Worm (Caenorhabditis elegans) whole organism, L1 larva: ENCODE results near the gene srh-276.

ENCODE experiments used
- C04F5.9 ChIP-seq: sonication (generic microtip); optimal IDR thresholded peaks from 2 replicates; lab custom pipeline; 2016; ENCODE audit warnings: missing genetic modification characterization, missing compliant biosample characterization
- C16A3.4 ChIP-seq: fragments of 150-350 bp; optimal IDR thresholded peaks from 2 replicates; lab custom pipeline; 2014; ENCODE audit warnings: missing biosample characterization, missing genetic modification characterization
- Y116A8C.19 ChIP-seq: sonication (generic microtip); optimal IDR thresholded peaks from 2 replicates; lab custom pipeline; 2016; ENCODE audit warnings: missing compliant biosample characterization, missing genetic modification characterization, borderline replicate concordance
- alr-1 ChIP-seq: fragments of 200-800 bp; sonication (Bioruptor generic); optimal IDR thresholded peaks from 2 replicates; lab custom pipeline; 2018; ENCODE audit warnings: borderline replicate concordance, mild to moderate bottlenecking, missing genetic modification characterization, missing compliant biosample characterization
- aly-2 ChIP-seq: fragments of 150-350 bp; optimal IDR thresholded peaks from 2 replicates; lab custom pipeline; 2014; ENCODE audit warnings: missing biosample characterization, missing genetic modification characterization
- blmp-1 ChIP-seq: fragments of 150-350 bp; optimal IDR thresholded peaks from 2 replicates; lab custom pipeline; 2014; ENCODE audit warnings: missing biosample characterization, missing genetic modification characterization
- ceh-82 ChIP-seq, 3 experiments: fragments of 150-350 bp in 1 of 3; sonication (generic microtip) in 2 of 3; optimal IDR thresholded peaks; 2 replicates each; lab custom pipeline; 2014 to 2017; ENCODE audit warnings: missing biosample characterization in 3 of 3, missing genetic modification characterization in 3 of 3
- ceh-90 ChIP-seq: sonication (generic microtip); optimal IDR thresholded peaks from 2 replicates; lab custom pipeline; 2016; ENCODE audit warnings: missing genetic modification characterization, missing compliant biosample characterization
- ces-1 ChIP-seq: fragments of 150-350 bp; optimal IDR thresholded peaks from 2 replicates; lab custom pipeline; 2014; ENCODE audit warnings: missing biosample characterization, missing genetic modification reagents, missing genetic modification characterization
- dsc-1 ChIP-seq: sonication (generic microtip); optimal IDR thresholded peaks from 2 replicates; lab custom pipeline; 2016; ENCODE audit warnings: mild to moderate bottlenecking, missing genetic modification characterization, missing compliant biosample characterization
- efl-1 ChIP-seq, 4 experiments: fragments of 150-350 bp; optimal IDR thresholded peaks in 3 of 4; peaks in 1 of 4; 1 replicate in 1 of 4; 2 replicates in 3 of 4; lab custom pipeline; 2014; ENCODE audit warnings: missing biosample characterization in 2 of 4, missing genetic modification characterization in 2 of 4, missing genetic modification reagents in 2 of 4
- egl-13 ChIP-seq: sonication (generic microtip); optimal IDR thresholded peaks from 2 replicates; lab custom pipeline; 2016; ENCODE audit warnings: missing genotype, missing genetic modification reagents, missing genetic modification characterization, missing compliant biosample characterization
- egl-27 ChIP-seq, 2 experiments: fragments of 150-350 bp in 1 of 2; sonication (generic microtip); optimal IDR thresholded peaks; 3 replicates each; lab custom pipeline; 2017 to 2018; ENCODE audit warnings: missing biosample characterization in 2 of 2, missing genetic modification characterization in 2 of 2, missing genetic modification reagents in 2 of 2
- ets-5 ChIP-seq: fragments of 200-800 bp; sonication (Bioruptor generic); IDR thresholded peaks from 2 replicates; pipeline ENCODE4 v1.3.6; 2022; ENCODE audit warnings: missing genetic modification characterization, missing compliant biosample characterization
- fkh-10 ChIP-seq: sonication (generic microtip); optimal IDR thresholded peaks from 2 replicates; lab custom pipeline; 2017; ENCODE audit warnings: missing biosample characterization, missing genetic modification reagents, missing genetic modification characterization
- fkh-4 ChIP-seq: sonication (generic microtip); optimal IDR thresholded peaks from 2 replicates; lab custom pipeline; 2016; ENCODE audit warnings: missing compliant biosample characterization, missing genetic modification characterization, borderline replicate concordance
- fkh-8 ChIP-seq: sonication (generic microtip); optimal IDR thresholded peaks from 2 replicates; lab custom pipeline; 2016; ENCODE audit warnings: mild to moderate bottlenecking, missing genetic modification characterization, missing compliant biosample characterization
- grh-1 ChIP-seq: fragments of 200-800 bp; sonication (Bioruptor generic); IDR thresholded peaks from 2 replicates; pipeline ENCODE4 v1.3.6; 2022; ENCODE audit warnings: missing genetic modification reagents, missing genetic modification characterization, missing compliant biosample characterization
- hlh-17 ChIP-seq: fragments of 200-800 bp; sonication (Bioruptor generic); optimal IDR thresholded peaks from 2 replicates; lab custom pipeline; 2018; ENCODE audit warnings: missing genetic modification characterization, mild to moderate bottlenecking, missing compliant biosample characterization, moderate library complexity, borderline replicate concordance
- hlh-4 ChIP-seq: sonication (generic microtip); optimal IDR thresholded peaks from 2 replicates; lab custom pipeline; 2016; ENCODE audit warnings: mild to moderate bottlenecking, missing genetic modification characterization, missing compliant biosample characterization
- hpl-2 ChIP-seq: fragments of 150-350 bp; optimal IDR thresholded peaks from 2 replicates; lab custom pipeline; 2014; ENCODE audit warnings: missing biosample characterization, missing genetic modification reagents, missing genetic modification characterization
- jun-1 ChIP-seq: fragments of 150-350 bp; optimal IDR thresholded peaks from 2 replicates; lab custom pipeline; 2014; ENCODE audit warnings: missing biosample characterization, missing genetic modification reagents, missing genetic modification characterization
- lin-13 ChIP-seq: fragments of 150-350 bp; optimal IDR thresholded peaks from 2 replicates; lab custom pipeline; 2014; ENCODE audit warnings: missing biosample characterization, missing genetic modification reagents, missing genetic modification characterization
- lin-39 ChIP-seq: fragments of 150-350 bp; optimal IDR thresholded peaks from 2 replicates; lab custom pipeline; 2014; ENCODE audit warnings: missing biosample characterization, missing genetic modification reagents, missing genetic modification characterization
- lsy-2 ChIP-seq, 2 experiments: fragments of 150-350 bp; optimal IDR thresholded peaks; 2 replicates each; lab custom pipeline; 2014; ENCODE audit warnings: missing biosample characterization in 2 of 2, missing genetic modification characterization in 2 of 2
- mab-9 ChIP-seq: fragments of 200-800 bp; sonication (Bioruptor generic); IDR thresholded peaks from 2 replicates; pipeline ENCODE4 v1.3.6; 2022; ENCODE audit warnings: missing genetic modification reagents, missing genetic modification characterization, missing compliant biosample characterization
- mef-2 ChIP-seq: fragments of 150-350 bp; optimal IDR thresholded peaks from 2 replicates; lab custom pipeline; 2014; ENCODE audit warnings: missing biosample characterization, missing genetic modification characterization
- mep-1 ChIP-seq: fragments of 150-350 bp; optimal IDR thresholded peaks from 2 replicates; lab custom pipeline; 2014; ENCODE audit warnings: missing biosample characterization, missing genetic modification characterization
- nhr-11 ChIP-seq: fragments of 150-350 bp; optimal IDR thresholded peaks from 2 replicates; lab custom pipeline; 2014; ENCODE audit warnings: missing biosample characterization, missing genetic modification characterization
- nhr-12 ChIP-seq: sonication (generic microtip); optimal IDR thresholded peaks from 2 replicates; lab custom pipeline; 2017; ENCODE audit warnings: missing biosample characterization, missing genetic modification characterization
- nhr-19 ChIP-seq: fragments of 200-800 bp; sonication (Bioruptor generic); conservative IDR thresholded peaks from 2 replicates; pipeline ENCODE4 v1.3.6; 2022; ENCODE audit warnings: missing genetic modification characterization, missing compliant biosample characterization
- nhr-20 ChIP-seq: sonication (generic microtip); optimal IDR thresholded peaks from 2 replicates; lab custom pipeline; 2016; ENCODE audit warnings: mild to moderate bottlenecking, missing genetic modification characterization, missing compliant biosample characterization
- nhr-237 ChIP-seq: fragments of 150-350 bp; optimal IDR thresholded peaks from 2 replicates; lab custom pipeline; 2014; ENCODE audit warnings: missing biosample characterization, missing genetic modification characterization
- nhr-28 ChIP-seq: fragments of 150-350 bp; optimal IDR thresholded peaks from 2 replicates; lab custom pipeline; 2014; ENCODE audit warnings: missing biosample characterization, missing genetic modification characterization
- nhr-47 ChIP-seq: sonication (generic microtip); optimal IDR thresholded peaks from 2 replicates; lab custom pipeline; 2016; ENCODE audit warnings: mild to moderate bottlenecking, missing genetic modification characterization, moderate library complexity, missing compliant biosample characterization
- nhr-71 ChIP-seq: sonication (generic microtip); optimal IDR thresholded peaks from 2 replicates; lab custom pipeline; 2016; ENCODE audit warnings: mild to moderate bottlenecking, missing genetic modification characterization, moderate library complexity, missing compliant biosample characterization
- nhr-77 ChIP-seq: fragments of 150-350 bp; optimal IDR thresholded peaks from 2 replicates; lab custom pipeline; 2014; ENCODE audit warnings: missing biosample characterization, missing genetic modification characterization
- nhr-84 ChIP-seq: sonication (generic microtip); optimal IDR thresholded peaks from 2 replicates; lab custom pipeline; 2017; ENCODE audit warnings: missing biosample characterization, missing genetic modification characterization
- pax-3 ChIP-seq: fragments of 200-800 bp; sonication (Bioruptor generic); optimal IDR thresholded peaks from 2 replicates; lab custom pipeline; 2018; ENCODE audit warnings: mild to moderate bottlenecking, missing genetic modification characterization, moderate library complexity, missing compliant biosample characterization
- sptf-1 ChIP-seq: fragments of 150-350 bp; optimal IDR thresholded peaks from 2 replicates; lab custom pipeline; 2014; ENCODE audit warnings: missing biosample characterization, missing genetic modification characterization
- swsn-7 ChIP-seq: sonication (generic microtip); optimal IDR thresholded peaks from 2 replicates; lab custom pipeline; 2016; ENCODE audit warnings: missing genetic modification characterization, missing compliant biosample characterization
- tbx-2 ChIP-seq: sonication (generic microtip); optimal IDR thresholded peaks from 2 replicates; lab custom pipeline; 2016; ENCODE audit warnings: missing genetic modification characterization, missing compliant biosample characterization
- unc-30 ChIP-seq: sonication (generic microtip); optimal IDR thresholded peaks from 2 replicates; lab custom pipeline; 2017; ENCODE audit warnings: missing biosample characterization, missing genetic modification characterization
- vab-15 ChIP-seq: sonication (generic microtip); optimal IDR thresholded peaks from 2 replicates; lab custom pipeline; 2017; ENCODE audit warnings: missing genotype, mild to moderate bottlenecking, missing genetic modification characterization, missing compliant biosample characterization
- xbp-1 ChIP-seq: sonication (generic microtip); optimal IDR thresholded peaks from 2 replicates; lab custom pipeline; 2016; ENCODE audit warnings: missing genetic modification characterization, missing compliant biosample characterization
- zag-1 ChIP-seq: fragments of 150-350 bp; optimal IDR thresholded peaks from 2 replicates; lab custom pipeline; 2014; ENCODE audit warnings: missing biosample characterization, missing genetic modification characterization
- zip-4 ChIP-seq: fragments of 200-800 bp; sonication (Bioruptor generic); optimal IDR thresholded peaks from 2 replicates; lab custom pipeline; 2018; ENCODE audit warnings: mild to moderate bottlenecking, missing genetic modification characterization, moderate library complexity, missing compliant biosample characterization
- ztf-11 ChIP-seq, 2 experiments: sonication (generic microtip); optimal IDR thresholded peaks; 2 replicates each; lab custom pipeline; 2016 to 2017; ENCODE audit warnings: missing genetic modification characterization in 2 of 2, missing biosample characterization in 1 of 2, missing compliant biosample characterization in 1 of 2
- ztf-4 ChIP-seq: fragments of 150-350 bp; optimal IDR thresholded peaks from 2 replicates; lab custom pipeline; 2014; ENCODE audit warnings: missing biosample characterization, missing genetic modification characterization

srh-276 gene

ce11 chrV:15505068-15505467 lies 24.1 kb upstream of the srh-276 start (continued):
- TF ChIP-seq egl-27 (tag; optimal IDR thresholded peaks at IDR 0.05; lab: Kevin White, UChicago) (no peak), egl-13 (tag; lab: Kevin White, UChicago) (no peak), swsn-7 (tag; lab: Kevin White, UChicago) (peak; percentile 47), nhr-20 (tag; lab: Kevin White, UChicago) (peak; percentile 55), aly-2 (tag; lab: Kevin White, UChicago) (no peak), fkh-8 (tag; lab: Kevin White, UChicago) (no peak), ztf-11 (tag; optimal IDR thresholded peaks at IDR 0.05; lab: Kevin White, UChicago) (peak in 1 of 2 experiments; percentile 4), efl-1 (optimal IDR thresholded peaks at IDR 0.05; lab: Kevin White, UChicago) (peak in 1 of 2 experiments; percentile 46), efl-1 (GFP tag; optimal IDR thresholded peaks at IDR 0.05 in 1 of 2; lab: Kevin White, UChicago) (peak; percentile 29 to 93), nhr-12 (tag; lab: Kevin White, UChicago) (no peak), lin-13 (peak; percentile 45), unc-30 (no peak)

- TF ChIP-seq unc-30 (no peak), xbp-1 (tag; lab: Kevin White, UChicago) (peak; percentile 78), mep-1 (peak; percentile 91), nhr-47 (tag; lab: Kevin White, UChicago) (peak; percentile 87), C16A3.4 (tag; lab: Kevin White, UChicago) (peak; percentile 94), ces-1 (GFP tag; lab: Kevin White, UChicago) (peak; percentile 17), lin-39 (tag; lab: Kevin White, UChicago) (peak; percentile 79), nhr-71 (tag; lab: Kevin White, UChicago) (peak; percentile 90), ztf-4 (peak; percentile 50), zip-4 (GFP tag; lab: Kevin White, UChicago) (peak; percentile 36), mab-9 (GFP tag; lab: Robert Waterston, UW) (no peak), nhr-28 (tag; lab: Kevin White, UChicago) (no peak), tbx-2 (peak; percentile 79), lsy-2 (tag; optimal IDR thresholded peaks at IDR 0.05; lab: Kevin White, UChicago) (peak; percentile 99), hlh-17 (GFP tag; lab: Kevin White, UChicago) (no peak), sptf-1 (no peak), ztf-11 (tag; optimal IDR thresholded peaks at IDR 0.05; lab: Kevin White, UChicago) (peak in 1 of 2 experiments; percentile 18), dsc-1 (peak; percentile 76), hpl-2 (GFP tag; lab: Kevin White, UChicago) (peak; percentile 35), ets-5 (GFP tag; lab: Robert Waterston, UW) (no peak), alr-1 (tag; lab: Kevin White, UChicago) (no peak), nhr-84 (tag; lab: Kevin White, UChicago) (no peak), vab-15 (tag; lab: Kevin White, UChicago) (peak; percentile 22), zag-1 (tag; lab: Kevin White, UChicago) (no peak), aly-2 (tag; lab: Kevin White, UChicago) (peak; percentile 66), mef-2 (tag; lab: Kevin White, UChicago) (no peak), nhr-20 (tag; lab: Kevin White, UChicago) (peak; percentile 86), pax-3 (tag; lab: Kevin White, UChicago) (no peak), hlh-4 (tag; lab: Kevin White, UChicago) (no peak), jun-1 (tag; lab: Kevin White, UChicago) (peak; percentile 76), fkh-10 (peak; percentile 35), nhr-11 (peak; percentile 42), Y116A8C.19 (tag; lab: Kevin White, UChicago) (no peak), fkh-4 (peak; percentile 45), egl-27 (tag; optimal IDR thresholded peaks at IDR 0.05; lab: Kevin White, UChicago) (no peak), nhr-77 (tag; lab: Kevin White, UChicago) (peak; percentile 62), nhr-19 (GFP tag; lab: Robert Waterston, UW) (peak; percentile 86), grh-1 (GFP tag; lab: Robert Waterston, UW) (peak; percentile 64), egl-13 (tag; lab: Kevin White, UChicago) (peak; percentile 40), ceh-82 (tag; optimal IDR thresholded peaks at IDR 0.05; lab: Kevin White, UChicago) (peak; percentile 82 to 92 (median 82)), swsn-7 (tag; lab: Kevin White, UChicago) (peak; percentile 83), C04F5.9 (tag; lab: Kevin White, UChicago) (peak; percentile 47), ceh-90 (tag; lab: Kevin White, UChicago) (no peak), nhr-237 (tag; lab: Kevin White, UChicago) (peak; percentile 7), blmp-1 (tag; lab: Kevin White, UChicago) (no peak)
These were observed 17.5 kb upstream of the srh-276 start, which contains the start of gene rpl-38 for ce11 chrV:15511613-15512216. Gene rpl-38, plus strand, starts transcription at chrV:15512166.
